Fruit fly (Drosophila melanogaster) whole organism, embryonic: ENCODE data around the gene CG14440.
A peak's percentile ranks its signal among the peaks of the same experiment; 100 is the strongest.

Experiments used
- CG10274 ChIP-seq: fragments of 200-800 bp; sonication (Bioruptor generic); optimal IDR thresholded peaks from 3 replicates; lab custom pipeline; 2017; ENCODE audit warnings: missing biosample characterization, mild to moderate bottlenecking, missing genetic modification characterization
- CG10565 ChIP-seq: fragments of 200-800 bp; sonication (Bioruptor generic); optimal IDR thresholded peaks from 3 replicates; lab custom pipeline; 2016; ENCODE audit warnings: missing biosample characterization, mild to moderate bottlenecking, missing genetic modification characterization
- CG12299 ChIP-seq: fragments of 200-800 bp; sonication (Bioruptor generic); optimal IDR thresholded peaks from 2 replicates; lab custom pipeline; 2018; ENCODE audit warnings: missing biosample characterization, mild to moderate bottlenecking, missing genetic modification characterization
- CG13287 ChIP-seq: fragments of 200-800 bp; sonication (Bioruptor generic); IDR thresholded peaks from 2 replicates; pipeline ENCODE4 v1.3.6; 2022; ENCODE audit warnings: missing biosample characterization, missing genetic modification characterization; ENCODE audit not compliant: partially characterized antibody
- CG14965 ChIP-seq: fragments of 200-800 bp; sonication (Bioruptor generic); optimal IDR thresholded peaks from 2 replicates; lab custom pipeline; 2016; ENCODE audit warnings: missing biosample characterization, missing genetic modification characterization, borderline replicate concordance
- CG16815 ChIP-seq: fragments of 200-800 bp; sonication (Bioruptor generic); optimal IDR thresholded peaks from 3 replicates; lab custom pipeline; 2017; ENCODE audit warnings: missing biosample characterization, mild to moderate bottlenecking, missing genetic modification characterization
- CG30403 ChIP-seq: fragments of 200-800 bp; sonication (Bioruptor generic); optimal IDR thresholded peaks from 3 replicates; lab custom pipeline; 2016; ENCODE audit warnings: missing biosample characterization, missing genetic modification characterization
- CG30431 ChIP-seq: fragments of 200-800 bp; sonication (Bioruptor generic); optimal IDR thresholded peaks from 2 replicates; lab custom pipeline; 2017; ENCODE audit warnings: missing biosample characterization, missing genetic modification characterization
- CG31388 ChIP-seq: fragments of 200-800 bp; sonication (Bioruptor generic); optimal IDR thresholded peaks from 2 replicates; lab custom pipeline; 2016; ENCODE audit warnings: missing biosample characterization, missing genetic modification characterization
- CG33213 ChIP-seq: fragments of 200-800 bp; sonication (Bioruptor generic); optimal IDR thresholded peaks from 3 replicates; lab custom pipeline; 2016; ENCODE audit warnings: missing biosample characterization, missing genetic modification characterization
- CG4328 ChIP-seq: fragments of 200-800 bp; sonication (Bioruptor generic); optimal IDR thresholded peaks from 3 replicates; lab custom pipeline; 2017; ENCODE audit warnings: missing biosample characterization, missing genetic modification reagents, missing genetic modification characterization
- CG4360 ChIP-seq: fragments of 200-800 bp; sonication (Bioruptor generic); IDR thresholded peaks from 2 replicates; pipeline ENCODE4 v1.3.6; 2022; ENCODE audit warnings: missing biosample characterization, missing genetic modification characterization
- CG6654 ChIP-seq: fragments of 200-800 bp; sonication (Bioruptor generic); optimal IDR thresholded peaks from 2 replicates; lab custom pipeline; 2017; ENCODE audit warnings: missing biosample characterization, mild to moderate bottlenecking, missing genetic modification characterization
- CG6765 ChIP-seq: fragments of 200-800 bp; sonication (Bioruptor generic); optimal IDR thresholded peaks from 3 replicates; lab custom pipeline; 2017; ENCODE audit warnings: missing biosample characterization, mild to moderate bottlenecking, missing genetic modification characterization
- CG7271 ChIP-seq: fragments of 200-800 bp; sonication (Bioruptor generic); optimal IDR thresholded peaks from 2 replicates; lab custom pipeline; 2018; ENCODE audit warnings: missing biosample characterization, mild to moderate bottlenecking, missing genetic modification characterization, moderate library complexity
- CG7839 ChIP-seq: fragments of 200-800 bp; sonication (Bioruptor generic); optimal IDR thresholded peaks from 3 replicates; lab custom pipeline; 2018; ENCODE audit warnings: missing biosample characterization, mild to moderate bottlenecking, missing genetic modification characterization, moderate library complexity
- CG8924 ChIP-seq: fragments of 200-800 bp; optimal IDR thresholded peaks from 3 replicates; lab custom pipeline; 2019; ENCODE audit warnings: missing biosample characterization, mild to moderate bottlenecking, missing genetic modification characterization, moderate library complexity
- D ChIP-seq, 2 experiments: fragments of 200-800 bp in 1 of 2; fragments of >200 bp in 1 of 2; sonication (Bioruptor generic) in 1 of 2; optimal IDR thresholded peaks; 2 replicates in 1 of 2; 3 replicates in 1 of 2; lab custom pipeline; 2017; ENCODE audit warnings: mild to moderate bottlenecking in 1 of 2, missing biosample characterization in 1 of 2, missing genetic modification characterization in 1 of 2, missing genetic modification reagents in 1 of 2
- D19B ChIP-seq: fragments of 200-800 bp; sonication (Bioruptor generic); optimal IDR thresholded peaks from 2 replicates; lab custom pipeline; 2017; ENCODE audit warnings: missing biosample characterization, mild to moderate bottlenecking, missing genetic modification characterization
- E2f2 ChIP-seq: fragments of 200-800 bp; sonication (Bioruptor generic); IDR thresholded peaks from 2 replicates; pipeline ENCODE4 v1.3.6; 2022; ENCODE audit warnings: missing biosample characterization, missing genetic modification characterization
- Gsc ChIP-seq: fragments of 200-800 bp; sonication (Bioruptor generic); IDR thresholded peaks from 2 replicates; pipeline ENCODE4 v1.3.6; 2022; ENCODE audit warnings: missing biosample characterization, missing genetic modification characterization
- H2.0 ChIP-seq: fragments of 200-800 bp; sonication (Bioruptor generic); IDR thresholded peaks from 2 replicates; pipeline ENCODE4 v1.3.6; 2022; ENCODE audit warnings: missing biosample characterization, missing genetic modification characterization
- HLH54F ChIP-seq: fragments of 200-800 bp; sonication (Bioruptor generic); optimal IDR thresholded peaks from 3 replicates; lab custom pipeline; 2016; ENCODE audit warnings: missing biosample characterization, missing genetic modification characterization
- Hr51 ChIP-seq, 2 experiments: fragments of 200-800 bp; sonication (Bioruptor generic); optimal IDR thresholded peaks; 2 replicates in 1 of 2; 3 replicates in 1 of 2; lab custom pipeline; 2016 to 2018; ENCODE audit warnings: missing biosample characterization in 2 of 2, missing genetic modification characterization in 2 of 2, mild to moderate bottlenecking in 1 of 2, moderate library complexity in 1 of 2
- Mes4 ChIP-seq: fragments of 200-800 bp; sonication (Bioruptor generic); optimal IDR thresholded peaks from 2 replicates; lab custom pipeline; 2016; ENCODE audit warnings: missing biosample characterization, missing genetic modification characterization
- Poxn ChIP-seq: fragments of 200-800 bp; sonication (Bioruptor generic); IDR thresholded peaks from 2 replicates; pipeline ENCODE4 v1.3.6; 2022; ENCODE audit warnings: missing biosample characterization, missing genetic modification characterization
- Ravus ChIP-seq: fragments of 200-800 bp; sonication (Bioruptor generic); IDR thresholded peaks from 2 replicates; pipeline ENCODE4 v1.3.6; 2022; ENCODE audit warnings: missing biosample characterization, missing genetic modification characterization
- Side ChIP-seq: fragments of 200-800 bp; sonication (Bioruptor generic); optimal IDR thresholded peaks from 2 replicates; lab custom pipeline; 2016; ENCODE audit warnings: missing biosample characterization, missing genetic modification characterization
- Sox102F ChIP-seq: fragments of 200-800 bp; sonication (Bioruptor generic); optimal IDR thresholded peaks from 2 replicates; lab custom pipeline; 2018; ENCODE audit warnings: missing biosample characterization, mild to moderate bottlenecking, missing genetic modification characterization, moderate library complexity
- amos ChIP-seq: fragments of 200-800 bp; sonication (Bioruptor generic); IDR thresholded peaks from 2 replicates; pipeline ENCODE4 v1.3.6; 2022; ENCODE audit warnings: missing biosample characterization, missing genetic modification characterization; ENCODE audit not compliant: partially characterized antibody
- br ChIP-seq: fragments of >200 bp; optimal IDR thresholded peaks from 2 replicates; lab custom pipeline; 2017
- cato ChIP-seq: fragments of 200-800 bp; sonication (Bioruptor generic); optimal IDR thresholded peaks from 2 replicates; lab custom pipeline; 2016; ENCODE audit warnings: missing biosample characterization, missing genetic modification characterization, borderline replicate concordance
- chm ChIP-seq: fragments of 200-800 bp; sonication (Bioruptor generic); IDR thresholded peaks from 2 replicates; pipeline ENCODE4 v1.3.6; 2022; ENCODE audit warnings: missing biosample characterization, missing genetic modification characterization
- cwo ChIP-seq: fragments of 200-800 bp; sonication (Bioruptor generic); optimal IDR thresholded peaks from 3 replicates; lab custom pipeline; 2017; ENCODE audit warnings: missing biosample characterization, missing genetic modification characterization, mild to moderate bottlenecking, moderate library complexity, missing genetic modification reagents
- danr ChIP-seq: fragments of 200-800 bp; sonication (Bioruptor generic); IDR thresholded peaks from 2 replicates; pipeline ENCODE4 v1.3.6; 2022; ENCODE audit warnings: missing biosample characterization, missing genetic modification characterization
- dm ChIP-seq: fragments of 200-800 bp; sonication (Bioruptor generic); optimal IDR thresholded peaks from 3 replicates; lab custom pipeline; 2016; ENCODE audit warnings: missing biosample characterization, missing genetic modification characterization
- dysf ChIP-seq: fragments of 200-800 bp; sonication (Bioruptor generic); IDR thresholded peaks from 3 replicates; pipeline ENCODE4 v1.3.6; 2022; ENCODE audit warnings: missing biosample characterization, missing genetic modification characterization
- eve ChIP-seq, 2 experiments: fragments of >200 bp; optimal IDR thresholded peaks; 2 replicates each; lab custom pipeline; 2017; ENCODE audit warnings: missing biosample characterization in 2 of 2, missing genetic modification characterization in 2 of 2
- gce ChIP-seq: fragments of 200-800 bp; sonication (Bioruptor generic); IDR thresholded peaks from 3 replicates; pipeline ENCODE4 v1.3.6; 2022; ENCODE audit warnings: missing biosample characterization, missing genetic modification characterization
- gro ChIP-seq: fragments of 200-800 bp; sonication (Bioruptor generic); optimal IDR thresholded peaks from 2 replicates; lab custom pipeline; 2016; ENCODE audit warnings: missing biosample characterization, missing genetic modification characterization
- h ChIP-seq: fragments of >200 bp; optimal IDR thresholded peaks from 2 replicates; lab custom pipeline; 2017
- ham ChIP-seq: fragments of 200-800 bp; sonication (Bioruptor generic); IDR thresholded peaks from 2 replicates; pipeline ENCODE4 v1.3.6; 2022; ENCODE audit warnings: missing biosample characterization, missing genetic modification characterization
- nerfin-1 ChIP-seq: fragments of 200-800 bp; sonication (Bioruptor generic); optimal IDR thresholded peaks from 3 replicates; lab custom pipeline; 2019; ENCODE audit warnings: missing biosample characterization, mild to moderate bottlenecking, missing genetic modification characterization, moderate library complexity
- oc ChIP-seq: fragments of 200-800 bp; sonication (Bioruptor generic); optimal IDR thresholded peaks from 2 replicates; lab custom pipeline; 2018; ENCODE audit warnings: missing biosample characterization, mild to moderate bottlenecking, missing genetic modification characterization, moderate library complexity
- pb ChIP-seq: fragments of 200-800 bp; sonication (Bioruptor generic); optimal IDR thresholded peaks from 3 replicates; lab custom pipeline; 2016; ENCODE audit warnings: missing biosample characterization, missing genetic modification characterization
- pho ChIP-seq: fragments of 200-800 bp; sonication (Bioruptor generic); optimal IDR thresholded peaks from 2 replicates; lab custom pipeline; 2016; ENCODE audit warnings: missing biosample characterization, missing genetic modification characterization
- prd ChIP-seq, 3 experiments: fragments of >200 bp in 2 of 3; fragments of 200-800 bp in 1 of 3; sonication (Bioruptor generic) in 1 of 3; optimal IDR thresholded peaks in 2 of 3; IDR thresholded peaks in 1 of 3; 2 replicates in 2 of 3; 3 replicates in 1 of 3; pipeline versions ENCODE4 v1.3.6 to Lab custom; 2017 to 2022; ENCODE audit warnings: missing biosample characterization in 1 of 3, missing genetic modification characterization in 1 of 3
- ro ChIP-seq: fragments of 200-800 bp; sonication (Bioruptor generic); IDR thresholded peaks from 2 replicates; pipeline ENCODE4 v1.3.6; 2022; ENCODE audit warnings: missing biosample characterization, missing genetic modification characterization
- schlank ChIP-seq: fragments of 200-800 bp; sonication (Bioruptor generic); optimal IDR thresholded peaks from 2 replicates; lab custom pipeline; 2018; ENCODE audit warnings: missing biosample characterization, mild to moderate bottlenecking, missing genetic modification characterization
- sug ChIP-seq: fragments of 200-800 bp; optimal IDR thresholded peaks from 2 replicates; lab custom pipeline; 2019; ENCODE audit warnings: missing biosample characterization, mild to moderate bottlenecking, missing genetic modification characterization, moderate library complexity

CG14440 gene

DNA sequence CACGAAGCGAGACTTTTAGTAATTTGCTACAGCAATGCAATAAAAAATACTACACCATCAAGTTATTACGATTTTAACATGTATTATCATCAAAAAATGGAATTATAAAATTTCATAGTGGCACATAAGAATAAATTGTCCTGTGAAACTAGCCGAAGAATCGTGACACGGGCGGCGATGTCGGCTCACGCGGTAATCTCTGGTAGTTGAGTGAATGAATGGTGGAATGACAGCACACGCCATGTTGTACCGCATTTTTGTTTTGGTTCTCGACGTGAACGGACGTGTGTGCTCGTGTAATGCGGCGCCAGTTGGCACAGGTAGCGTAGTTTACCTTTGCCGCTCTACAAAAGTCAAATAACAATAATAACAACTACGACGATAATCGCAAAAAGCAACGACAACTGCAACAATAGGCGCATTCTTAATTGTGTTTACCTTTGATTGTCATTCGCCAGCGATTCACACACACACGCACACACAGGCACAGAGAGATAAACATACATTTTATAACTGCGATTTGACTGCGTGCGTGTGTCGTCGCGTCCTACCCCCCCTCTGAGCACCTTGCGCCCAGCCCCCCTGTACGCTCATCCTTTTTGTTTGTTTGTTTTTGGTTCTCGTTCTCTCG, 1.0 kb upstream of the CG14440 start, which contains the start of gene CG14441 (continued):
- peak; percentile 64 for TF ChIP-seq dm (GFP tag; lab: Kevin White, UChicago)
- no peak for TF ChIP-seq oc (tag; lab: Kevin White, UChicago)
- no peak for TF ChIP-seq Poxn (GFP tag; lab: Robert Waterston, UW)
- no peak for TF ChIP-seq cato (GFP tag; lab: Kevin White, UChicago)
- TF ChIP-seq schlank (tag; lab: Kevin White, UChicago), result peak; percentile 21
- peak; percentile 53 for TF ChIP-seq sug (tag; lab: Kevin White, UChicago)
- no peak for TF ChIP-seq gce
- no peak for TF ChIP-seq CG6654 (GFP tag; lab: Kevin White, UChicago)
- no peak for TF ChIP-seq CG6765 (GFP tag; lab: Kevin White, UChicago)
- TF ChIP-seq ham, result no peak
- no peak for TF ChIP-seq CG14965 (GFP tag; lab: Kevin White, UChicago)
- no peak for TF ChIP-seq CG10274 (GFP tag; lab: Kevin White, UChicago)
- peak; percentile 11 for TF ChIP-seq HLH54F (GFP tag; lab: Kevin White, UChicago)
- TF ChIP-seq nerfin-1, result peak; percentile 66
- peak; percentile 100 for TF ChIP-seq CG13287 (GFP tag; lab: Robert Waterston, UW)
- TF ChIP-seq E2f2 (GFP tag; lab: Robert Waterston, UW), result peak; percentile 30; the same call in 1 of the 2 replicates
- no peak for TF ChIP-seq danr (GFP tag; lab: Robert Waterston, UW)
- TF ChIP-seq Gsc (GFP tag; lab: Robert Waterston, UW), result no peak
- TF ChIP-seq chm, result no peak; the same call in 1 of the 2 replicates
- no peak for TF ChIP-seq prd (optimal IDR thresholded peaks at IDR 0.05; lab: Kevin White, UChicago)
- no peak for TF ChIP-seq prd (GFP tag; IDR thresholded peaks at IDR 0.05; lab: Robert Waterston, UW)
- TF ChIP-seq CG4360 (GFP tag; lab: Robert Waterston, UW), result no peak
- TF ChIP-seq CG30431 (GFP tag; lab: Kevin White, UChicago), result no peak
- no peak for TF ChIP-seq br
- TF ChIP-seq cwo (GFP tag; lab: Kevin White, UChicago), result peak; percentile 63
- TF ChIP-seq CG31388, result no peak
- TF ChIP-seq H2.0, result no peak
- peak; percentile 54 for TF ChIP-seq D (optimal IDR thresholded peaks at IDR 0.05; lab: Kevin White, UChicago)
- TF ChIP-seq D (GFP tag; optimal IDR thresholded peaks at IDR 0.05; lab: Kevin White, UChicago), result no peak
- TF ChIP-seq Hr51 (GFP tag; optimal IDR thresholded peaks at IDR 0.05; lab: Kevin White, UChicago), result peak in 1 of 2 experiments; percentile 48
- no peak for TF ChIP-seq Ravus (GFP tag; lab: Robert Waterston, UW)
- peak; percentile 50 for TF ChIP-seq CG33213
- TF ChIP-seq CG10565 (GFP tag; lab: Kevin White, UChicago), result no peak
- peak; percentile 13 for TF ChIP-seq CG7271
- peak; percentile 36; the same call in 2 of the 3 replicates for TF ChIP-seq dysf (GFP tag; lab: Robert Waterston, UW)
- peak; percentile 73 for TF ChIP-seq CG8924 (tag; lab: Kevin White, UChicago)
- TF ChIP-seq ro, result no peak
- peak; percentile 93 for TF ChIP-seq amos (GFP tag; lab: Robert Waterston, UW)
- no peak for TF ChIP-seq Mes4 (GFP tag; lab: Kevin White, UChicago)
- peak; percentile 13 for TF ChIP-seq CG30403 (GFP tag; lab: Kevin White, UChicago)
- peak; percentile 67 for TF ChIP-seq CG12299
- peak; percentile 26 for TF ChIP-seq CG4328
- no peak for TF ChIP-seq h (lab: Kevin White, UChicago)
- TF ChIP-seq CG16815 (GFP tag; lab: Kevin White, UChicago), result no peak
- peak; percentile 71 for TF ChIP-seq gro (GFP tag; lab: Kevin White, UChicago)
- peak; percentile 44 for TF ChIP-seq CG7839 (tag; lab: Kevin White, UChicago)
- TF ChIP-seq eve (GFP tag; optimal IDR thresholded peaks at IDR 0.05; lab: Kevin White, UChicago), result no peak
- no peak for TF ChIP-seq Sox102F (GFP tag; lab: Kevin White, UChicago)
- TF ChIP-seq Side (GFP tag; lab: Kevin White, UChicago), result peak; percentile 2
- no peak for TF ChIP-seq D19B (GFP tag; lab: Kevin White, UChicago)
- TF ChIP-seq pb (GFP tag; lab: Kevin White, UChicago), result peak; percentile 13
- TF ChIP-seq pho (GFP tag; lab: Kevin White, UChicago), result peak; percentile 10
